Worm (Caenorhabditis elegans): Measurements from ENCODE around the gene C34B4.2.

DNA sequence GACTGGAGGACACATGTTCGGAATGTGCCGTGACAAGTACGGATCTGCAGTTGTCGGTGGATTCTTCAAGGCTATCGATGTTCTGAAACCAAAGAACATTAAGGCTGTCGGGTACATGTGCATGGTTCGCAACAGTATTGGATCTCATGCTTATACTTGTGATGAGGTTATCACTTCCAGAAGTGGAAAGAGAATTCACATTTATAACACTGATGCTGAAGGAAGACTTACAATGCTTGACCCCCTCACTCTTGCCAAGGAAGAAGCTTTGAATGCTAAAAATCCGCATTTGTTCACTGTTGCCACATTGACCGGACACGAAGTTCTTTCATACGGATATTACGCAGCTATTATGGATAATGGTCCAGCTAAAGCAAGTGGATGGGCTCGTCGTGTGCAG is 37.8 kb upstream of the C34B4.2 start:
- TF ChIP-seq nhr-28 (tag; optimal IDR thresholded peaks at IDR 0.05): no peak
- no peak for TF ChIP-seq nhr-77 (tag; optimal IDR thresholded peaks at IDR 0.05)
- no peak for TF ChIP-seq spr-1 (tag; optimal IDR thresholded peaks at IDR 0.05)
- TF ChIP-seq unc-62 (GFP tag; optimal IDR thresholded peaks at IDR 0.05 in 1 of 2): no peak
- TF ChIP-seq unc-62 (tag; optimal IDR thresholded peaks at IDR 0.05): no peak
- no peak for TF ChIP-seq F49E8.2 (tag; optimal IDR thresholded peaks at IDR 0.05; ENCODE audit: borderline replicate concordance)
- no peak for TF ChIP-seq ctbp-1 (GFP tag; IDR thresholded peaks at IDR 0.05)

Data from whole organism, L4 larva.